Worm (Caenorhabditis elegans) whole organism, L1 larva: ENCODE results near the gene cbd-1.

Experiments used
- ces-1 ChIP-seq: fragments of 150-350 bp; optimal IDR thresholded peaks from 2 replicates; lab custom pipeline; 2014; ENCODE audit warnings: missing biosample characterization, missing genetic modification reagents, missing genetic modification characterization
- unc-98 ChIP-seq: fragments of 200-800 bp; sonication (Bioruptor generic); IDR thresholded peaks from 2 replicates; pipeline ENCODE4 v1.3.6; 2022; ENCODE audit warnings: missing genetic modification characterization, missing compliant biosample characterization

ce11 chrIV:11377439-11377838 is 4.6 kb downstream of the cbd-1 start:
- TF ChIP-seq unc-98 (GFP tag; lab: Robert Waterston, UW) = no peak
- TF ChIP-seq ces-1 (GFP tag; lab: Kevin White, UChicago) = no peak
